Worm (Caenorhabditis elegans): ENCODE results near the gene R05D3.12.

Gene R05D3.12

ce11 chrIII:8355462-8355815, 25.3 kb upstream of the R05D3.12 start (continued):
- TF ChIP-seq unc-62 (GFP tag; optimal IDR thresholded peaks at IDR 0.05) (no peak), ceh-100 (GFP tag; IDR thresholded peaks at IDR 0.05) (no peak), ceh-40 (GFP tag; IDR thresholded peaks at IDR 0.05) (no peak), T26A5.8 (tag; optimal IDR thresholded peaks at IDR 0.05) (no peak), him-1 (tag; optimal IDR thresholded peaks at IDR 0.05) (no peak), hsf-1 (GFP tag; IDR thresholded peaks at IDR 0.05) (peak; percentile 96), snpc-3.4 (tag; optimal IDR thresholded peaks at IDR 0.05) (no peak), C06A6.2 (GFP tag; conservative IDR thresholded peaks at IDR 0.05) (no peak), gei-17 (GFP tag; optimal IDR thresholded peaks at IDR 0.05) (no peak), lsl-1 (GFP tag; optimal IDR thresholded peaks at IDR 0.05) (peak; percentile 61), ceh-91 (GFP tag; IDR thresholded peaks at IDR 0.05) (peak; percentile 58; the same call in 1 of the 2 replicates), hmg-1.2 (GFP tag; IDR thresholded peaks at IDR 0.05) (no peak), F57A8.1 (GFP tag; optimal IDR thresholded peaks at IDR 0.05) (no peak), madf-10 (tag; optimal IDR thresholded peaks at IDR 0.05) (no peak), akir-1 (GFP tag; optimal IDR thresholded peaks at IDR 0.05) (no peak), mes-4 (tag; optimal IDR thresholded peaks at IDR 0.05) (no peak)

ce11 chrIII:8356407-8356881, 24.3 kb upstream of the R05D3.12 start:
- TF ChIP-seq ztf-26 (tag; optimal IDR thresholded peaks at IDR 0.05) (peak; percentile 44), ceh-58 (GFP tag; IDR thresholded peaks at IDR 0.05) (no peak), ztf-28 (GFP tag; IDR thresholded peaks at IDR 0.05) (no peak), mcd-1 (GFP tag; IDR thresholded peaks at IDR 0.05) (peak; percentile 47; the same call in 1 of the 2 replicates), snpc-1.1 (tag; optimal IDR thresholded peaks at IDR 0.05; ENCODE audit: insufficient read depth) (no peak), zim-3 (tag; optimal IDR thresholded peaks at IDR 0.05) (no peak), hmg-20 (GFP tag; IDR thresholded peaks at IDR 0.05) (no peak), him-1 (tag; optimal IDR thresholded peaks at IDR 0.05) (no peak), madf-8 (GFP tag; conservative IDR thresholded peaks at IDR 0.05) (no peak), ztf-18 (tag; optimal IDR thresholded peaks at IDR 0.05) (peak; percentile 20), attf-5 (GFP tag; optimal IDR thresholded peaks at IDR 0.05) (peak; percentile 79), dox-1 (GFP tag; IDR thresholded peaks at IDR 0.05) (peak; percentile 59), lin-40 (tag; optimal IDR thresholded peaks at IDR 0.05) (peak; percentile 57), athp-1 (tag; optimal IDR thresholded peaks at IDR 0.05) (no peak), nfyb-1 (GFP tag; IDR thresholded peaks at IDR 0.05) (0 out of 2 replicates have a peak, but pooled peaks have one; percentile 54), hlh-12 (tag; optimal IDR thresholded peaks at IDR 0.05) (no peak), sptf-2 (GFP tag; optimal IDR thresholded peaks at IDR 0.05) (no peak), ztf-3 (GFP tag; optimal IDR thresholded peaks at IDR 0.05) (no peak), madf-3 (GFP tag; IDR thresholded peaks at IDR 0.05) (no peak), lsy-27 (tag; optimal IDR thresholded peaks at IDR 0.05; ENCODE audit: borderline replicate concordance, insufficient read depth) (no peak), chd-7 (tag; optimal IDR thresholded peaks at IDR 0.05) (peak; percentile 24), lag-1 (GFP tag; IDR thresholded peaks at IDR 0.05) (no peak), F57A8.1 (GFP tag; optimal IDR thresholded peaks at IDR 0.05) (no peak), hlh-26 (GFP tag; conservative IDR thresholded peaks at IDR 0.05) (no peak), lin-35 (GFP tag; optimal IDR thresholded peaks at IDR 0.05) (peak in 1 of 3 experiments; percentile 50), bed-2 (GFP tag; IDR thresholded peaks at IDR 0.05) (no peak), F23B12.7 (tag; optimal IDR thresholded peaks at IDR 0.05; ENCODE audit: insufficient read depth) (no peak), pha-4 (tag; optimal IDR thresholded peaks at IDR 0.05) (no peak), Y53F4B.3 (GFP tag; IDR thresholded peaks at IDR 0.05) (no peak), let-607 (tag; optimal IDR thresholded peaks at IDR 0.05) (peak in 1 of 2 experiments; percentile 44), B0336.3 (GFP tag; IDR thresholded peaks at IDR 0.05) (peak; percentile 62; the same call in 1 of the 2 replicates), F33H1.4 (GFP tag; IDR thresholded peaks at IDR 0.05) (peak; percentile 22; the same call in 1 of the 2 replicates), F52B5.7 (tag; optimal IDR thresholded peaks at IDR 0.05) (no peak), F37B4.10 (GFP tag; IDR thresholded peaks at IDR 0.05) (no peak)
